Worm (Caenorhabditis elegans): ENCODE data around the gene coq-3.

The coq-3 gene

ce11 chrIV:14767693-14768251, 28.4 kb downstream of the coq-3 start, which contains the start of the genes mrps-7 and Y57G11C.3:
mrps-7 (minus strand) TSS chrIV:14767730.
Y57G11C.3 (plus strand) TSS chrIV:14768201.
- TF ChIP-seq unc-62 (GFP tag; optimal IDR thresholded peaks at IDR 0.05) = no peak

ce11 chrIV:14766382-14766781, 29.7 kb downstream of the coq-3 start, which contains the start of gene vti-1:
vti-1 (minus strand) TSS chrIV:14766665.
- no peak for TF ChIP-seq unc-62 (GFP tag; optimal IDR thresholded peaks at IDR 0.05)

ce11 chrIV:14765336-14765735, 30.8 kb downstream of the coq-3 start, which contains the start of gene Y57G11C.5:
Y57G11C.5 (minus strand) TSS chrIV:14765436.
- no peak for TF ChIP-seq unc-62 (GFP tag; optimal IDR thresholded peaks at IDR 0.05)

ce11 chrIV:14764719-14765173, 31.4 kb downstream of the coq-3 start:
- TF ChIP-seq unc-62 (GFP tag; optimal IDR thresholded peaks at IDR 0.05) = no peak

- no peak for TF ChIP-seq unc-62 (GFP tag; optimal IDR thresholded peaks at IDR 0.05)
Measured at ce11 chrIV:14763938-14764718, 32.0 kb downstream of the coq-3 start.

- no peak for TF ChIP-seq unc-62 (GFP tag; optimal IDR thresholded peaks at IDR 0.05)
Measured at ce11 chrIV:14760845-14761244, 35.3 kb downstream of the coq-3 start, which contains the start of gene ptp-5.2. ptp-5.2 (minus strand) TSS chrIV:14760945.

- no peak for TF ChIP-seq unc-62 (GFP tag; optimal IDR thresholded peaks at IDR 0.05)
Measured at ce11 chrIV:14759662-14760061, 36.5 kb downstream of the coq-3 start.

ce11 chrIV:14757786-14758185, 38.3 kb downstream of the coq-3 start:
- TF ChIP-seq unc-62 (GFP tag; optimal IDR thresholded peaks at IDR 0.05) = no peak

ce11 chrIV:14754912-14755311, 41.2 kb downstream of the coq-3 start, which contains the start of gene Y57G11C.499:
Y57G11C.499 (minus strand) TSS chrIV:14754934.
- no peak for TF ChIP-seq unc-62 (GFP tag; optimal IDR thresholded peaks at IDR 0.05)
